ENCODE assay signal across 2 fruit fly cellular contexts in the genomic region with DNA sequence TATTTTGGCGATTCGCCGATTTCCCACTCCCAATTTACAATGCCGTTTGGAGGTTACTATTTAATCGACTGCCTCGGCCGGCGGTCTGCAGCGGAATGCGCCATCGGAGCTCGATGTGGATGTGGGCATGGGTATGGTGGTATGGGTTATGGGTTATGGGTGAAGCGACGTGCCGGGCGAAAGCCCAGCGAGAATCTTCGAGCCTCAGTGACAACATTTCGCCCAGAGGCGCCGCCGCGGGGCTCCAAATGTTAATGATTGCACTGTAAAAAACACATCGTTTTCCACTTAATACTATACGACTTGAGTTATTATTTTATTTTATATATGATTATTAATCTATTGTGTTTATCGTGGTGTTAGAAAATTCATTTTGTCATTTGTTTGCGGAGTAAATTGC.
A peak's percentile ranks its signal among the peaks of the same experiment; 100 is the strongest.
TF ChIP-seq lines count a peak whose summit lies in the region.

No protein-coding gene starts in this region.

TF ChIP-seq in whole organism, embryonic, 481 proteins besides CTCF, POLR2A, EP300 and RAD21 (continued from another document and continues in another):
- TF ChIP-seq CG9437 (GFP tag; optimal IDR thresholded peaks at IDR 0.05; lab: Kevin White, UChicago) = no peak
- TF ChIP-seq CG2116 (GFP tag; optimal IDR thresholded peaks at IDR 0.05; lab: Kevin White, UChicago) = no peak
- no peak for TF ChIP-seq CG3065 (GFP tag; optimal IDR thresholded peaks at IDR 0.05; lab: Kevin White, UChicago)
- no peak for TF ChIP-seq CG43689 (GFP tag; IDR thresholded peaks at IDR 0.05; lab: Robert Waterston, UW)
- TF ChIP-seq tx (GFP tag; optimal IDR thresholded peaks at IDR 0.05; lab: Kevin White, UChicago) = no peak
- TF ChIP-seq B-H1 (GFP tag; IDR thresholded peaks at IDR 0.05; lab: Robert Waterston, UW) = no peak
- TF ChIP-seq repo (GFP tag; optimal IDR thresholded peaks at IDR 0.05; lab: Kevin White, UChicago) = no peak
- no peak for TF ChIP-seq CG7556 (GFP tag; optimal IDR thresholded peaks at IDR 0.05; lab: Kevin White, UChicago)
- TF ChIP-seq CG12659 (GFP tag; optimal IDR thresholded peaks at IDR 0.05; lab: Kevin White, UChicago) = no peak
- TF ChIP-seq esg (GFP tag; conservative IDR thresholded peaks at IDR 0.05; lab: Robert Waterston, UW) = no peak
- TF ChIP-seq CG12299 (tag; optimal IDR thresholded peaks at IDR 0.05; lab: Kevin White, UChicago) = no peak
- TF ChIP-seq ken (GFP tag; IDR thresholded peaks at IDR 0.05; lab: Robert Waterston, UW) = no peak
- no peak for TF ChIP-seq CHES-1-like (GFP tag; optimal IDR thresholded peaks at IDR 0.05; lab: Kevin White, UChicago)
- peak; percentile 20 for TF ChIP-seq phol (tag; optimal IDR thresholded peaks at IDR 0.05; lab: Kevin White, UChicago)
- TF ChIP-seq dpn (GFP tag; optimal IDR thresholded peaks at IDR 0.05; lab: Kevin White, UChicago) = no peak
- no peak for TF ChIP-seq ham (GFP tag; IDR thresholded peaks at IDR 0.05; lab: Robert Waterston, UW)
- no peak for TF ChIP-seq CG12071 (GFP tag; optimal IDR thresholded peaks at IDR 0.05; lab: Kevin White, UChicago)
- TF ChIP-seq Aef1 (GFP tag; IDR thresholded peaks at IDR 0.05; lab: Robert Waterston, UW) = no peak
- TF ChIP-seq ttk (GFP tag; IDR thresholded peaks at IDR 0.05; lab: Robert Waterston, UW) = peak; percentile 53; the same call in 1 of the 2 replicates
- TF ChIP-seq Nf-YC (tag; optimal IDR thresholded peaks at IDR 0.05; lab: Kevin White, UChicago) = no peak
- TF ChIP-seq CG10209 (GFP tag; optimal IDR thresholded peaks at IDR 0.05; lab: Kevin White, UChicago) = no peak
- TF ChIP-seq MBD-R2 (GFP tag; IDR thresholded peaks at IDR 0.05; lab: Robert Waterston, UW) = no peak
- TF ChIP-seq vvl (GFP tag; IDR thresholded peaks at IDR 0.05; lab: Robert Waterston, UW) = 0 out of 2 replicates have a peak, but pooled peaks have one; percentile 30
- no peak for TF ChIP-seq HLH4C (GFP tag; IDR thresholded peaks at IDR 0.05; lab: Robert Waterston, UW; ENCODE audit: partially characterized antibody)
- TF ChIP-seq CG13287 (GFP tag; IDR thresholded peaks at IDR 0.05; lab: Robert Waterston, UW; ENCODE audit: partially characterized antibody) = no peak
- TF ChIP-seq chn (GFP tag; optimal IDR thresholded peaks at IDR 0.05; lab: Kevin White, UChicago) = no peak
- peak; percentile 13 for TF ChIP-seq Ets65A (GFP tag; lab: Kevin White, UChicago)
- no peak for TF ChIP-seq run (tag; optimal IDR thresholded peaks at IDR 0.05; lab: Kevin White, UChicago)
- no peak for TF ChIP-seq CG5245 (GFP tag; optimal IDR thresholded peaks at IDR 0.05; lab: Kevin White, UChicago)
- no peak for TF ChIP-seq CG7963 (GFP tag; IDR thresholded peaks at IDR 0.05; lab: Robert Waterston, UW; ENCODE audit: partially characterized antibody)
- no peak for TF ChIP-seq CG4328 (GFP tag; optimal IDR thresholded peaks at IDR 0.05; lab: Kevin White, UChicago)
- no peak for TF ChIP-seq Tbp (GFP tag; optimal IDR thresholded peaks at IDR 0.05; lab: Kevin White, UChicago)
- no peak for TF ChIP-seq CG14860 (GFP tag; IDR thresholded peaks at IDR 0.05; lab: Robert Waterston, UW; ENCODE audit: partially characterized antibody)
- peak; percentile 10 for TF ChIP-seq CG2678 (tag; optimal IDR thresholded peaks at IDR 0.05; lab: Kevin White, UChicago)
- TF ChIP-seq CG9727 (GFP tag; optimal IDR thresholded peaks at IDR 0.05; lab: Kevin White, UChicago) = no peak
- TF ChIP-seq CG11398 (GFP tag; optimal IDR thresholded peaks at IDR 0.05; lab: Kevin White, UChicago) = no peak
- TF ChIP-seq Six4 (GFP tag; optimal IDR thresholded peaks at IDR 0.05; lab: Kevin White, UChicago) = no peak
- TF ChIP-seq Doc3 (GFP tag; IDR thresholded peaks at IDR 0.05; lab: Robert Waterston, UW; ENCODE audit: partially characterized antibody) = no peak
- no peak for TF ChIP-seq CG14965 (GFP tag; optimal IDR thresholded peaks at IDR 0.05; lab: Kevin White, UChicago; ENCODE audit: borderline replicate concordance)
- TF ChIP-seq CG2712 (tag; optimal IDR thresholded peaks at IDR 0.05; lab: Kevin White, UChicago) = peak; percentile 23
- TF ChIP-seq crol (GFP tag; IDR thresholded peaks at IDR 0.05; lab: Robert Waterston, UW) = 0 out of 2 replicates have a peak, but pooled peaks have one; percentile 33
- no peak for TF ChIP-seq abd-A (tag; optimal IDR thresholded peaks at IDR 0.05; lab: Kevin White, UChicago)
- TF ChIP-seq Doc2 (GFP tag; IDR thresholded peaks at IDR 0.05; lab: Robert Waterston, UW) = no peak
- no peak for TF ChIP-seq Spps (tag; optimal IDR thresholded peaks at IDR 0.05; lab: Kevin White, UChicago)
- TF ChIP-seq CG7271 (tag; optimal IDR thresholded peaks at IDR 0.05; lab: Kevin White, UChicago) = no peak
- no peak for TF ChIP-seq pum (GFP tag; optimal IDR thresholded peaks at IDR 0.05; lab: Kevin White, UChicago)
- no peak for TF ChIP-seq Gug (GFP tag; IDR thresholded peaks at IDR 0.05; lab: Robert Waterston, UW)
- peak; percentile 40 for TF ChIP-seq CG32532 (GFP tag; IDR thresholded peaks at IDR 0.05; lab: Robert Waterston, UW)
- TF ChIP-seq bbx (GFP tag; IDR thresholded peaks at IDR 0.05; lab: Robert Waterston, UW; ENCODE audit: partially characterized antibody) = peak; percentile 16; the same call in 1 of the 2 replicates
- TF ChIP-seq CG9876 (GFP tag; optimal IDR thresholded peaks at IDR 0.05; lab: Kevin White, UChicago) = no peak
- TF ChIP-seq sima (GFP tag; optimal IDR thresholded peaks at IDR 0.05; lab: Kevin White, UChicago) = no peak
- no peak for TF ChIP-seq CG17802 (tag; optimal IDR thresholded peaks at IDR 0.05; lab: Kevin White, UChicago)
- TF ChIP-seq CG6689 (GFP tag; IDR thresholded peaks at IDR 0.05; lab: Robert Waterston, UW) = no peak
- TF ChIP-seq pan (optimal IDR thresholded peaks at IDR 0.05; lab: Kevin White, UChicago) = no peak
- TF ChIP-seq pan (GFP tag; optimal IDR thresholded peaks at IDR 0.05 in 1 of 2, IDR thresholded peaks at IDR 0.05 in 1 of 2) = peak in 1 of 2 experiments; percentile 26
- no peak for TF ChIP-seq CG2889 (GFP tag; IDR thresholded peaks at IDR 0.05; lab: Robert Waterston, UW)
- TF ChIP-seq CG14667 (GFP tag; IDR thresholded peaks at IDR 0.05; lab: Robert Waterston, UW) = no peak
- peak; percentile 22 for TF ChIP-seq CG7839 (tag; optimal IDR thresholded peaks at IDR 0.05; lab: Kevin White, UChicago)
- no peak for TF ChIP-seq D (optimal IDR thresholded peaks at IDR 0.05; lab: Kevin White, UChicago)
- TF ChIP-seq D (GFP tag; optimal IDR thresholded peaks at IDR 0.05; lab: Kevin White, UChicago) = no peak
- no peak for TF ChIP-seq CG1792 (GFP tag; optimal IDR thresholded peaks at IDR 0.05; lab: Kevin White, UChicago)
- TF ChIP-seq CG2202 (tag; optimal IDR thresholded peaks at IDR 0.05; lab: Kevin White, UChicago) = no peak
- no peak for TF ChIP-seq en (GFP tag; optimal IDR thresholded peaks at IDR 0.05; lab: Kevin White, UChicago)
- TF ChIP-seq row (GFP tag; IDR thresholded peaks at IDR 0.05; lab: Robert Waterston, UW) = peak; percentile 42; the same call in 2 of the 3 replicates
- no peak for TF ChIP-seq CG11456 (GFP tag; IDR thresholded peaks at IDR 0.05; lab: Robert Waterston, UW)

TF ChIP-seq in whole organism, prepupa, 60 proteins besides CTCF, POLR2A, EP300 and RAD21 (continued from another document):
- TF ChIP-seq CG15336 (GFP tag; IDR thresholded peaks at IDR 0.05; lab: Robert Waterston, UW) (no peak), dsx (GFP tag; optimal IDR thresholded peaks at IDR 0.05; lab: Kevin White, UChicago; ENCODE audit: poor library complexity, severe bottlenecking) (no peak), Smox (GFP tag; optimal IDR thresholded peaks at IDR 0.05; lab: Kevin White, UChicago) (peak; percentile 12), lz (GFP tag; optimal IDR thresholded peaks at IDR 0.05; lab: Kevin White, UChicago) (no peak), CG9139 (GFP tag; optimal IDR thresholded peaks at IDR 0.05; lab: Kevin White, UChicago) (no peak), CG32006 (GFP tag; optimal IDR thresholded peaks at IDR 0.05; lab: Kevin White, UChicago) (no peak), Sox14 (GFP tag; optimal IDR thresholded peaks at IDR 0.05; lab: Kevin White, UChicago) (no peak), Blimp-1 (GFP tag; optimal IDR thresholded peaks at IDR 0.05; lab: Kevin White, UChicago) (no peak), CG8632 (GFP tag; optimal IDR thresholded peaks at IDR 0.05; lab: Kevin White, UChicago) (no peak), Met (GFP tag; optimal IDR thresholded peaks at IDR 0.05; lab: Kevin White, UChicago) (no peak), Hr38 (GFP tag; optimal IDR thresholded peaks at IDR 0.05; lab: Kevin White, UChicago) (no peak), Lpt (GFP tag; optimal IDR thresholded peaks at IDR 0.05; lab: Kevin White, UChicago) (no peak), fkh (GFP tag; optimal IDR thresholded peaks at IDR 0.05; lab: Kevin White, UChicago) (no peak), Ets21C (GFP tag; optimal IDR thresholded peaks at IDR 0.05; lab: Kevin White, UChicago) (no peak), CG8119 (GFP tag; IDR thresholded peaks at IDR 0.05; lab: Robert Waterston, UW) (peak; percentile 49; the same call in 2 of the 3 replicates), OdsH (GFP tag; optimal IDR thresholded peaks at IDR 0.05; lab: Kevin White, UChicago) (peak; percentile 29), fd85E (GFP tag; optimal IDR thresholded peaks at IDR 0.05; lab: Kevin White, UChicago) (no peak), Eip75B (GFP tag; optimal IDR thresholded peaks at IDR 0.05; lab: Kevin White, UChicago) (no peak), Ets96B (tag; optimal IDR thresholded peaks at IDR 0.05; lab: Kevin White, UChicago) (peak; percentile 2), CG6163 (GFP tag; IDR thresholded peaks at IDR 0.05; lab: Robert Waterston, UW) (no peak), CG11294 (GFP tag; IDR thresholded peaks at IDR 0.05; lab: Robert Waterston, UW) (0 out of 2 replicates have a peak, but pooled peaks have one; percentile 29), fd59A (GFP tag; optimal IDR thresholded peaks at IDR 0.05; lab: Kevin White, UChicago) (no peak), CG10631 (GFP tag; optimal IDR thresholded peaks at IDR 0.05; lab: Kevin White, UChicago) (no peak), vri (GFP tag; optimal IDR thresholded peaks at IDR 0.05; lab: Kevin White, UChicago) (no peak), CG6276 (GFP tag; optimal IDR thresholded peaks at IDR 0.05; lab: Kevin White, UChicago) (no peak), eg (GFP tag; IDR thresholded peaks at IDR 0.05; lab: Robert Waterston, UW) (peak; percentile 26; the same call in 1 of the 3 replicates), Sox15 (GFP tag; optimal IDR thresholded peaks at IDR 0.05; lab: Kevin White, UChicago) (no peak), net (GFP tag; optimal IDR thresholded peaks at IDR 0.05; lab: Kevin White, UChicago) (no peak), CG11902 (GFP tag; optimal IDR thresholded peaks at IDR 0.05; lab: Kevin White, UChicago) (no peak), dac (GFP tag; optimal IDR thresholded peaks at IDR 0.05; lab: Kevin White, UChicago) (no peak), Eip93F (GFP tag; optimal IDR thresholded peaks at IDR 0.05; lab: Kevin White, UChicago) (no peak), CG3919 (GFP tag; optimal IDR thresholded peaks at IDR 0.05; lab: Kevin White, UChicago) (no peak), pdm3 (GFP tag; optimal IDR thresholded peaks at IDR 0.05; lab: Kevin White, UChicago) (no peak), esn (GFP tag; optimal IDR thresholded peaks at IDR 0.05; lab: Kevin White, UChicago) (peak; percentile 12), ss (GFP tag; optimal IDR thresholded peaks at IDR 0.05; lab: Kevin White, UChicago) (no peak), CG4318 (GFP tag; optimal IDR thresholded peaks at IDR 0.05; lab: Kevin White, UChicago) (peak; percentile 5), acj6 (GFP tag; optimal IDR thresholded peaks at IDR 0.05; lab: Kevin White, UChicago) (no peak), Sox102F (GFP tag; optimal IDR thresholded peaks at IDR 0.05; lab: Kevin White, UChicago) (no peak)
